Fruit fly (Drosophila melanogaster): ENCODE data around the gene Phlpp.

DNA sequence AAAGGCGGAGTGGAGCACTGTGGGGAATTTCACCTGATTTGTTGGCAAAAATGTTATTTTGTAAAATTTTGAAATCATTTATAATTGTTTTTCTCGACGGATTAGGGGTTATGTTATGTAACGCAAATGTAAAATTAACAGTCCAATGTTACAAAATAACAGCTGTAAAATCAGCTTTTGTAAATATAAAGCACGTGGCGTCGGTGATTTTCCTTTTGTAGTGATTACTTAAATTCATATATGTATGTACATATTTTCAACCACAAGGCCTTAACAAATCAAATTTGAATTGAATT, 36.8 kb upstream of the Phlpp start, which contains the start of gene CG15172:
- TF ChIP-seq Lpt (GFP tag; optimal IDR thresholded peaks at IDR 0.05), result no peak
- no peak for TF ChIP-seq pan (optimal IDR thresholded peaks at IDR 0.05)
- no peak for TF ChIP-seq pan (GFP tag; optimal IDR thresholded peaks at IDR 0.05 in 1 of 2, IDR thresholded peaks at IDR 0.05 in 1 of 2)
- no peak for TF ChIP-seq Dbx (GFP tag; IDR thresholded peaks at IDR 0.05)
- no peak for TF ChIP-seq twi (tag; optimal IDR thresholded peaks at IDR 0.05)
- TF ChIP-seq h (optimal IDR thresholded peaks at IDR 0.05), result no peak
- no peak for TF ChIP-seq CG17802 (tag; optimal IDR thresholded peaks at IDR 0.05)
- TF ChIP-seq CG2116 (GFP tag; optimal IDR thresholded peaks at IDR 0.05), result no peak
- no peak for TF ChIP-seq CG11696 (GFP tag; IDR thresholded peaks at IDR 0.05)
- no peak for TF ChIP-seq CG12155 (GFP tag; optimal IDR thresholded peaks at IDR 0.05)
- TF ChIP-seq CG32772 (GFP tag; IDR thresholded peaks at IDR 0.05), result no peak
- TF ChIP-seq CG10462 (GFP tag; optimal IDR thresholded peaks at IDR 0.05), result no peak

All from whole organism, embryonic.